Worm (Caenorhabditis elegans) whole organism, young adult: Measurements from ENCODE around the gene pigk-1.

ENCODE experiments used
- B0035.1 ChIP-seq: sonication (generic microtip); optimal IDR thresholded peaks from 2 replicates; lab custom pipeline; 2016; ENCODE audit warnings: missing genetic modification characterization, mild to moderate bottlenecking, missing compliant biosample characterization, missing genotype, missing genetic modification reagents
- C06A6.2 ChIP-seq: fragments of 200-800 bp; sonication (Bioruptor generic); conservative IDR thresholded peaks from 2 replicates; pipeline ENCODE4 v1.3.6; 2022; ENCODE audit warnings: missing genetic modification characterization, missing compliant biosample characterization
- F39B2.1 ChIP-seq: fragments of 200-800 bp; sonication (Bioruptor generic); IDR thresholded peaks from 2 replicates; pipeline ENCODE4 v1.3.6; 2022; ENCODE audit warnings: missing genetic modification reagents, missing genetic modification characterization, missing compliant biosample characterization
- K11D2.4 ChIP-seq: fragments of 200-800 bp; sonication (Bioruptor generic); IDR thresholded peaks from 2 replicates; pipeline ENCODE4 v1.3.6; 2022; ENCODE audit warnings: missing genetic modification reagents, missing genetic modification characterization, missing compliant biosample characterization
- Y53F4B.3 ChIP-seq: fragments of 200-800 bp; sonication (Bioruptor generic); IDR thresholded peaks from 2 replicates; pipeline ENCODE4 v1.3.6; 2022; ENCODE audit warnings: missing genetic modification reagents, missing genetic modification characterization, missing compliant biosample characterization
- Y53G8AR.9 ChIP-seq: fragments of 200-800 bp; sonication (Bioruptor generic); conservative IDR thresholded peaks from 2 replicates; pipeline ENCODE4 v1.3.6; 2022; ENCODE audit warnings: missing genetic modification reagents, missing genetic modification characterization, missing compliant biosample characterization
- Y56A3A.18 ChIP-seq: fragments of 200-800 bp; sonication (Bioruptor generic); IDR thresholded peaks from 2 replicates; pipeline ENCODE4 v1.3.6; 2022; ENCODE audit warnings: missing genetic modification reagents, missing genetic modification characterization, missing compliant biosample characterization
- Y67H2A.10 ChIP-seq: fragments of 200-800 bp; sonication (Bioruptor generic); conservative IDR thresholded peaks from 2 replicates; pipeline ENCODE4 v1.3.6; 2022; ENCODE audit warnings: missing genetic modification reagents, missing genetic modification characterization, missing compliant biosample characterization
- ZK185.1 ChIP-seq: sonication (generic microtip); optimal IDR thresholded peaks from 2 replicates; lab custom pipeline; 2016; ENCODE audit warnings: mild to moderate bottlenecking, missing genetic modification characterization, missing compliant biosample characterization; ENCODE audit not compliant: poor library complexity, severe bottlenecking
- akir-1 ChIP-seq: fragments of 200-800 bp; sonication (Bioruptor generic); optimal IDR thresholded peaks from 2 replicates; lab custom pipeline; 2018; ENCODE audit warnings: mild to moderate bottlenecking, missing genetic modification characterization, moderate library complexity, missing compliant biosample characterization
- ama-1 ChIP-seq, 3 experiments: fragments of 150-350 bp in 1 of 3; sonication (generic microtip) in 2 of 3; optimal IDR thresholded peaks; 2 replicates each; lab custom pipeline; 2014 to 2018; ENCODE audit warnings: missing biosample characterization in 2 of 3, missing genetic modification characterization in 2 of 3, missing genetic modification reagents in 2 of 3
- athp-1 ChIP-seq: sonication (generic microtip); optimal IDR thresholded peaks from 2 replicates; lab custom pipeline; 2017; ENCODE audit warnings: mild to moderate bottlenecking, missing genetic modification characterization, missing compliant biosample characterization
- cebp-1 ChIP-seq, 2 experiments: fragments of 200-800 bp in 1 of 2; sonication (Bioruptor generic) in 1 of 2; sonication (generic microtip) in 1 of 2; IDR thresholded peaks in 1 of 2; optimal IDR thresholded peaks in 1 of 2; 2 replicates each; pipeline versions ENCODE4 v1.3.6 to Lab custom; 2017 to 2022; ENCODE audit warnings: missing compliant biosample characterization in 2 of 2, missing genetic modification characterization in 2 of 2, mild to moderate bottlenecking in 1 of 2, missing genetic modification reagents in 1 of 2, moderate library complexity in 1 of 2
- ceh-40 ChIP-seq: fragments of 200-800 bp; sonication (Bioruptor generic); IDR thresholded peaks from 2 replicates; pipeline ENCODE4 v1.3.6; 2022; ENCODE audit warnings: missing genetic modification characterization, missing compliant biosample characterization
- ceh-91 ChIP-seq: fragments of 200-800 bp; sonication (Bioruptor generic); IDR thresholded peaks from 2 replicates; pipeline ENCODE4 v1.3.6; 2022; ENCODE audit warnings: missing genetic modification reagents, missing genetic modification characterization, missing compliant biosample characterization
- chd-7 ChIP-seq: sonication (generic microtip); optimal IDR thresholded peaks from 2 replicates; lab custom pipeline; 2016; ENCODE audit warnings: mild to moderate bottlenecking, missing genetic modification characterization, moderate library complexity, missing compliant biosample characterization
- dpl-1 ChIP-seq: fragments of 150-350 bp; optimal IDR thresholded peaks from 2 replicates; lab custom pipeline; 2014; ENCODE audit warnings: missing biosample characterization, missing genetic modification reagents, missing genetic modification characterization
- egl-44 ChIP-seq: fragments of 200-800 bp; sonication (Bioruptor generic); IDR thresholded peaks from 2 replicates; pipeline ENCODE4 v1.3.6; 2022; ENCODE audit warnings: missing genetic modification reagents, missing genetic modification characterization, missing compliant biosample characterization
- egrh-3 ChIP-seq: fragments of 200-800 bp; sonication (Bioruptor generic); IDR thresholded peaks from 2 replicates; pipeline ENCODE4 v1.3.6; 2022; ENCODE audit warnings: missing genetic modification reagents, missing genetic modification characterization, missing compliant biosample characterization
- ekl-4 ChIP-seq: fragments of 200-800 bp; sonication (Bioruptor generic); IDR thresholded peaks from 2 replicates; pipeline ENCODE4 v1.3.6; 2022; ENCODE audit warnings: missing genetic modification reagents, missing genetic modification characterization, missing compliant biosample characterization
- fkh-3 ChIP-seq: sonication (generic microtip); optimal IDR thresholded peaks from 2 replicates; lab custom pipeline; 2016; ENCODE audit warnings: mild to moderate bottlenecking, missing genetic modification characterization, missing compliant biosample characterization
- him-1 ChIP-seq: sonication (generic microtip); optimal IDR thresholded peaks from 2 replicates; lab custom pipeline; 2016; ENCODE audit warnings: missing genotype, missing genetic modification reagents, missing genetic modification characterization, missing compliant biosample characterization
- hmg-1.2 ChIP-seq: fragments of 200-800 bp; sonication (Bioruptor generic); IDR thresholded peaks from 2 replicates; pipeline ENCODE4 v1.3.6; 2022; ENCODE audit warnings: missing genetic modification reagents, missing genetic modification characterization, missing compliant biosample characterization
- hmg-20 ChIP-seq: fragments of 200-800 bp; sonication (Bioruptor generic); IDR thresholded peaks from 2 replicates; pipeline ENCODE4 v1.3.6; 2022; ENCODE audit warnings: missing genetic modification reagents, missing genetic modification characterization, missing compliant biosample characterization
- let-607 ChIP-seq, 2 experiments: fragments of 200-800 bp in 1 of 2; sonication (Bioruptor generic) in 1 of 2; sonication (generic microtip) in 1 of 2; optimal IDR thresholded peaks; 2 replicates each; lab custom pipeline; 2016 to 2018; ENCODE audit warnings: mild to moderate bottlenecking in 2 of 2, missing compliant biosample characterization in 2 of 2, missing genetic modification characterization in 2 of 2, moderate library complexity in 2 of 2, missing genotype in 1 of 2
- lin-26 ChIP-seq: fragments of 200-800 bp; sonication (Bioruptor generic); IDR thresholded peaks from 2 replicates; pipeline ENCODE4 v1.3.6; 2022; ENCODE audit warnings: missing genetic modification reagents, missing genetic modification characterization, missing compliant biosample characterization
- lin-35 ChIP-seq, 3 experiments: fragments of 150-350 bp in 2 of 3; sonication (generic microtip) in 1 of 3; optimal IDR thresholded peaks; 2 replicates each; lab custom pipeline; 2014 to 2018; ENCODE audit warnings: missing biosample characterization in 3 of 3, missing genetic modification characterization in 3 of 3, missing genetic modification reagents in 3 of 3
- lin-40 ChIP-seq: sonication (generic microtip); optimal IDR thresholded peaks from 2 replicates; lab custom pipeline; 2016; ENCODE audit warnings: missing genetic modification characterization, mild to moderate bottlenecking, missing compliant biosample characterization, missing genotype, missing genetic modification reagents
- madf-6 ChIP-seq: fragments of 200-800 bp; sonication (Bioruptor generic); IDR thresholded peaks from 2 replicates; pipeline ENCODE4 v1.3.6; 2022; ENCODE audit warnings: missing genetic modification reagents, missing genetic modification characterization, missing compliant biosample characterization
- mel-28 ChIP-seq: sonication (generic microtip); optimal IDR thresholded peaks from 2 replicates; lab custom pipeline; 2016; ENCODE audit warnings: borderline replicate concordance, mild to moderate bottlenecking, missing genetic modification characterization, missing compliant biosample characterization
- mxl-1 ChIP-seq: sonication (generic microtip); optimal IDR thresholded peaks from 2 replicates; lab custom pipeline; 2016; ENCODE audit warnings: missing genetic modification characterization, missing compliant biosample characterization
- nfya-2 ChIP-seq: fragments of 200-800 bp; sonication (Bioruptor generic); IDR thresholded peaks from 2 replicates; pipeline ENCODE4 v1.3.6; 2022; ENCODE audit warnings: missing genetic modification reagents, missing genetic modification characterization, missing compliant biosample characterization
- nfyb-1 ChIP-seq: fragments of 200-800 bp; sonication (Bioruptor generic); IDR thresholded peaks from 2 replicates; pipeline ENCODE4 v1.3.6; 2022; ENCODE audit warnings: missing genetic modification reagents, missing genetic modification characterization, missing compliant biosample characterization
- nhr-80 ChIP-seq: sonication (generic microtip); optimal IDR thresholded peaks from 2 replicates; lab custom pipeline; 2016; ENCODE audit warnings: missing genetic modification characterization, missing compliant biosample characterization
- pbrm-1 ChIP-seq: fragments of 200-800 bp; sonication (Bioruptor generic); IDR thresholded peaks from 2 replicates; pipeline ENCODE4 v1.3.6; 2022; ENCODE audit warnings: missing genetic modification reagents, missing genetic modification characterization, missing compliant biosample characterization
- repo-1 ChIP-seq: sonication (generic microtip); optimal IDR thresholded peaks from 2 replicates; lab custom pipeline; 2017; ENCODE audit warnings: mild to moderate bottlenecking, missing genetic modification characterization, missing compliant biosample characterization
- sea-2 ChIP-seq: fragments of 200-800 bp; sonication (Bioruptor generic); IDR thresholded peaks from 2 replicates; pipeline ENCODE4 v1.3.6; 2022; ENCODE audit warnings: missing genetic modification characterization, missing compliant biosample characterization
- snpc-1.1 ChIP-seq: sonication (generic microtip); optimal IDR thresholded peaks from 2 replicates; lab custom pipeline; 2017; ENCODE audit warnings: missing genetic modification characterization, mild to moderate bottlenecking, missing compliant biosample characterization, antibody characterized with exemption, moderate library complexity, missing genotype, missing genetic modification reagents; ENCODE audit not compliant: insufficient read depth
- snpc-3.4 ChIP-seq: sonication (generic microtip); optimal IDR thresholded peaks from 2 replicates; lab custom pipeline; 2017; ENCODE audit warnings: missing genetic modification characterization, mild to moderate bottlenecking, missing compliant biosample characterization, antibody characterized with exemption, moderate library complexity, missing genotype, missing genetic modification reagents
- somi-1 ChIP-seq: fragments of 200-800 bp; sonication (Bioruptor generic); optimal IDR thresholded peaks from 2 replicates; lab custom pipeline; 2018; ENCODE audit warnings: mild to moderate bottlenecking, missing genetic modification characterization, missing compliant biosample characterization
- sptf-2 ChIP-seq: fragments of 200-800 bp; sonication (Bioruptor generic); optimal IDR thresholded peaks from 2 replicates; lab custom pipeline; 2018; ENCODE audit warnings: mild to moderate bottlenecking, missing genetic modification characterization, missing compliant biosample characterization
- tbx-9 ChIP-seq: sonication (generic microtip); optimal IDR thresholded peaks from 2 replicates; lab custom pipeline; 2016; ENCODE audit warnings: borderline replicate concordance, missing genetic modification characterization, inconsistent platforms, missing compliant biosample characterization
- tlf-1 ChIP-seq: fragments of 200-800 bp; sonication (Bioruptor generic); optimal IDR thresholded peaks from 2 replicates; lab custom pipeline; 2018; ENCODE audit warnings: mild to moderate bottlenecking, missing genetic modification characterization, missing compliant biosample characterization
- xnd-1 ChIP-seq: sonication (generic microtip); optimal IDR thresholded peaks from 2 replicates; lab custom pipeline; 2016; ENCODE audit warnings: missing genotype, missing genetic modification reagents, missing genetic modification characterization, missing compliant biosample characterization
- ztf-28 ChIP-seq: fragments of 200-800 bp; sonication (Bioruptor generic); IDR thresholded peaks from 2 replicates; pipeline ENCODE4 v1.3.6; 2022; ENCODE audit warnings: missing genetic modification reagents, missing genetic modification characterization, missing compliant biosample characterization
- ztf-3 ChIP-seq: fragments of 200-800 bp; sonication (Bioruptor generic); optimal IDR thresholded peaks from 2 replicates; lab custom pipeline; 2018; ENCODE audit warnings: mild to moderate bottlenecking, missing genetic modification characterization, missing compliant biosample characterization

pigk-1 gene

ce11 chrIV:11118837-11119491 is 9.1 kb upstream of the pigk-1 start, which contains the start of the genes imp-2 and enpl-1 (continued):
- no peak for TF ChIP-seq ztf-3 (GFP tag; lab: Kevin White, UChicago)
- TF ChIP-seq snpc-1.1 (tag; lab: Kevin White, UChicago), result no peak
- 0 out of 2 replicates have a peak, but pooled peaks have one; percentile 12 for TF ChIP-seq cebp-1 (GFP tag; IDR thresholded peaks at IDR 0.05; lab: Robert Waterston, UW)
- peak; percentile 82 for TF ChIP-seq cebp-1 (tag; optimal IDR thresholded peaks at IDR 0.05; lab: Kevin White, UChicago)
- TF ChIP-seq Y67H2A.10, result 0 out of 2 replicates have a peak, but pooled peaks have one; percentile 48
- TF ChIP-seq akir-1 (GFP tag; lab: Kevin White, UChicago), result peak; percentile 37
- TF ChIP-seq let-607 (tag; optimal IDR thresholded peaks at IDR 0.05; lab: Kevin White, UChicago), result peak; percentile 100
- no peak for TF ChIP-seq ztf-28 (GFP tag; lab: Robert Waterston, UW)
- TF ChIP-seq nhr-80 (tag; lab: Kevin White, UChicago), result peak; percentile 96
- peak; percentile 91 for TF ChIP-seq ekl-4 (GFP tag; lab: Robert Waterston, UW)
- no peak for TF ChIP-seq Y56A3A.18 (GFP tag; lab: Robert Waterston, UW)
- TF ChIP-seq hmg-20, result no peak
- peak; percentile 97 for TF ChIP-seq hmg-1.2
- peak; percentile 60; the same call in 1 of the 2 replicates for TF ChIP-seq madf-6 (GFP tag; lab: Robert Waterston, UW)
- TF ChIP-seq lin-40 (tag; lab: Kevin White, UChicago), result peak; percentile 85
- TF ChIP-seq egrh-3 (GFP tag; lab: Robert Waterston, UW), result peak; percentile 69
- no peak for TF ChIP-seq snpc-3.4 (tag; lab: Kevin White, UChicago)
- TF ChIP-seq K11D2.4 (GFP tag; lab: Robert Waterston, UW), result peak; percentile 60
- TF ChIP-seq pbrm-1 (GFP tag; lab: Robert Waterston, UW), result peak; percentile 84
- peak; percentile 66; the same call in 1 of the 2 replicates for TF ChIP-seq lin-26 (GFP tag; lab: Robert Waterston, UW)
- TF ChIP-seq xnd-1 (tag; lab: Kevin White, UChicago), result no peak
- peak; percentile 74 for TF ChIP-seq somi-1
- no peak for TF ChIP-seq mxl-1 (tag; lab: Kevin White, UChicago)
- no peak for TF ChIP-seq Y53G8AR.9 (GFP tag; lab: Robert Waterston, UW)
- peak; percentile 57 for TF ChIP-seq ZK185.1
- no peak for TF ChIP-seq Y53F4B.3 (GFP tag; lab: Robert Waterston, UW)
- TF ChIP-seq nfyb-1 (GFP tag; lab: Robert Waterston, UW), result peak; percentile 100
- TF ChIP-seq sea-2 (GFP tag; lab: Robert Waterston, UW), result no peak
- no peak for TF ChIP-seq repo-1 (tag; lab: Kevin White, UChicago)
- TF ChIP-seq F39B2.1 (GFP tag; lab: Robert Waterston, UW), result no peak
- peak; percentile 22 for TF ChIP-seq athp-1 (tag; lab: Kevin White, UChicago)
- TF ChIP-seq chd-7 (tag; lab: Kevin White, UChicago), result peak; percentile 79
- peak; percentile 80 for TF ChIP-seq C06A6.2 (GFP tag; lab: Robert Waterston, UW)
- TF ChIP-seq ceh-40 (GFP tag; lab: Robert Waterston, UW), result no peak
- TF ChIP-seq mel-28 (tag; lab: Kevin White, UChicago), result no peak
- peak; percentile 86 for TF ChIP-seq tlf-1 (GFP tag; lab: Kevin White, UChicago)
- no peak for TF ChIP-seq ama-1 (optimal IDR thresholded peaks at IDR 0.05; lab: Kevin White, UChicago)
- peak in 1 of 2 experiments; percentile 41 for TF ChIP-seq ama-1 (GFP tag; optimal IDR thresholded peaks at IDR 0.05; lab: Kevin White, UChicago)
- TF ChIP-seq him-1 (tag; lab: Kevin White, UChicago), result no peak
- TF ChIP-seq sptf-2 (GFP tag; lab: Kevin White, UChicago), result no peak
- TF ChIP-seq nfya-2 (GFP tag; lab: Robert Waterston, UW), result no peak
- no peak for TF ChIP-seq ceh-91 (GFP tag; lab: Robert Waterston, UW)
- TF ChIP-seq dpl-1 (GFP tag; lab: Kevin White, UChicago), result peak; percentile 48
- peak in 1 of 3 experiments; percentile 51 for TF ChIP-seq lin-35 (GFP tag; optimal IDR thresholded peaks at IDR 0.05; lab: Kevin White, UChicago)
- peak; percentile 55; the same call in 1 of the 2 replicates for TF ChIP-seq egl-44
- TF ChIP-seq tbx-9 (tag; lab: Kevin White, UChicago), result no peak
- no peak for TF ChIP-seq B0035.1 (tag; lab: Kevin White, UChicago)
- TF ChIP-seq fkh-3 (tag; lab: Kevin White, UChicago), result no peak
